Fruit fly (Drosophila melanogaster) whole organism, pupa: ENCODE measurements around the gene Trpgamma.

Source experiments
- CG12605 ChIP-seq: fragments of 200-800 bp; sonication (Bioruptor generic); IDR thresholded peaks from 2 replicates; pipeline ENCODE4 v1.3.6; 2022; ENCODE audit warnings: missing biosample characterization, missing genetic modification characterization
- CG34367 ChIP-seq: fragments of 200-800 bp; sonication (Bioruptor generic); optimal IDR thresholded peaks from 2 replicates; lab custom pipeline; 2018; ENCODE audit warnings: missing biosample characterization, mild to moderate bottlenecking, missing genetic modification characterization
- CG8301 ChIP-seq: fragments of 200-800 bp; sonication (Bioruptor generic); optimal IDR thresholded peaks from 2 replicates; lab custom pipeline; 2018; ENCODE audit warnings: missing biosample characterization, mild to moderate bottlenecking, missing genetic modification characterization
- D1 ChIP-seq: fragments of 200-800 bp; sonication (Bioruptor generic); optimal IDR thresholded peaks from 2 replicates; lab custom pipeline; 2018; ENCODE audit warnings: missing biosample characterization, mild to moderate bottlenecking, missing genetic modification characterization, moderate library complexity
- EcR ChIP-seq: fragments of 200-800 bp; sonication (Bioruptor generic); optimal IDR thresholded peaks from 3 replicates; lab custom pipeline; 2019; ENCODE audit warnings: missing biosample characterization, missing genetic modification characterization, mild to moderate bottlenecking, moderate library complexity, missing genetic modification reagents
- Ets98B ChIP-seq: fragments of 200-800 bp; sonication (Bioruptor generic); IDR thresholded peaks from 2 replicates; pipeline ENCODE4 v1.3.6; 2022; ENCODE audit warnings: missing biosample characterization, missing genetic modification characterization

DNA sequence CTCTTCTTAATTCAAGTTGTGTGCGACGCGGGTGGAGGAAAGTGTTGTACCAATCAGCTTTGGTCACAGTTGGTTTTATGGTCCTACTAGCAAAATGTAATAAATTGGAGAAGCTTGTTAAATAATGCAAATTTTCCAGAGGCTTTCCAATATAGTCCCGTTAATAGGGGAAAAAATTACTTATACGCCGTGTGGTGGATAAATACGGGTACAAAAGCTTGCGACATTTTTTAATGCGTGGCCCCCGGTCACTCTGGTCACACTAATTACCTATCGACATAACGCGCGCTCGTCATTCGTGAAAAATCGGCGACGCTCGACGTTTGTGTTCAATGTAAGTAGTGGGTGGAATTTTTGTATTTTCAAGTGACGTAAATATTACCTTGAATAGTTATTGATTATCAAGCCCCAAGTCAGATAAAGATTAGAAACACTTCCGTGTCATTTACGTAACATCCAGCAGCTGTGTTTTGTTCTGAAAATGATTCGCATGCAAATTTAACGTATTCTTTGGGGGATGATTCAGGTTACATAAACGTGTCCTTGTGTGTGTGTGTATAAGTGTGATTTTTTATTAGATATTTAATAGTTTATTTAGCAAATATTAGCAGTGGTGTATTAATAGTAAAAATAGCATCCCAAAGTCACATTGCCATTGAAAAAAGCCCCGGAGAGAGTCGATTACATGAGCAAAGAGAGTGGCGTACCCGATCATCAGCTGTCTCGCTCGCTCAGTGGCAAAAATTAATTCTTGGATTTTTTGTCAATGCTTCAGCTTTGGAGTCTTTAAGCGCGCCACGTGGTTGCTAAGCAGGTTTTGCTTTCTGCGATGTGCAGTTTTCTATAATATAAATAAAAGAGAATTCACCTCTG, 43.4 kb upstream of the Trpgamma start, which contains the start of gene Cyt-c-p:
- no peak for TF ChIP-seq CG12605 (GFP tag; lab: Robert Waterston, UW)
- TF ChIP-seq D1 (tag; lab: Kevin White, UChicago), result no peak
- no peak for TF ChIP-seq EcR (GFP tag; lab: Kevin White, UChicago)
- no peak for TF ChIP-seq CG34367 (tag; lab: Kevin White, UChicago)
- TF ChIP-seq CG8301, result no peak
- TF ChIP-seq Ets98B (GFP tag; lab: Robert Waterston, UW), result no peak
